Worm (Caenorhabditis elegans) whole organism, L1 larva: ENCODE measurements around the gene glr-2.

Experiments
- C04F5.9 ChIP-seq: sonication (generic microtip); optimal IDR thresholded peaks from 2 replicates; lab custom pipeline; 2016; ENCODE audit warnings: missing genetic modification characterization, missing compliant biosample characterization
- F16B12.6 ChIP-seq: fragments of 150-350 bp; optimal IDR thresholded peaks from 2 replicates; lab custom pipeline; 2014; ENCODE audit warnings: missing biosample characterization, missing genetic modification characterization
- Y116A8C.19 ChIP-seq: sonication (generic microtip); optimal IDR thresholded peaks from 2 replicates; lab custom pipeline; 2016; ENCODE audit warnings: missing compliant biosample characterization, missing genetic modification characterization, borderline replicate concordance
- alr-1 ChIP-seq: fragments of 200-800 bp; sonication (Bioruptor generic); optimal IDR thresholded peaks from 2 replicates; lab custom pipeline; 2018; ENCODE audit warnings: borderline replicate concordance, mild to moderate bottlenecking, missing genetic modification characterization, missing compliant biosample characterization
- aly-2 ChIP-seq: fragments of 150-350 bp; optimal IDR thresholded peaks from 2 replicates; lab custom pipeline; 2014; ENCODE audit warnings: missing biosample characterization, missing genetic modification characterization
- ama-1 ChIP-seq: fragments of 150-350 bp; optimal IDR thresholded peaks from 2 replicates; lab custom pipeline; 2014
- blmp-1 ChIP-seq: fragments of 150-350 bp; optimal IDR thresholded peaks from 2 replicates; lab custom pipeline; 2014; ENCODE audit warnings: missing biosample characterization, missing genetic modification characterization
- ceh-63 ChIP-seq: fragments of 200-800 bp; sonication (Bioruptor generic); optimal IDR thresholded peaks from 2 replicates; lab custom pipeline; 2018; ENCODE audit warnings: mild to moderate bottlenecking, missing genetic modification characterization, missing compliant biosample characterization
- ceh-82 ChIP-seq, 3 experiments: fragments of 150-350 bp in 1 of 3; sonication (generic microtip) in 2 of 3; optimal IDR thresholded peaks; 2 replicates each; lab custom pipeline; 2014 to 2017; ENCODE audit warnings: missing biosample characterization in 3 of 3, missing genetic modification characterization in 3 of 3
- ceh-88 ChIP-seq: fragments of 200-800 bp; sonication (Bioruptor generic); IDR thresholded peaks from 2 replicates; pipeline ENCODE4 v1.3.6; 2022; ENCODE audit warnings: missing genetic modification characterization, missing compliant biosample characterization
- dpl-1 ChIP-seq, 3 experiments: fragments of 150-350 bp in 2 of 3; sonication (generic microtip) in 1 of 3; optimal IDR thresholded peaks; 2 replicates each; lab custom pipeline; 2014 to 2017; ENCODE audit warnings: missing biosample characterization in 3 of 3, missing genetic modification characterization in 3 of 3, missing genetic modification reagents in 3 of 3
- dsc-1 ChIP-seq: sonication (generic microtip); optimal IDR thresholded peaks from 2 replicates; lab custom pipeline; 2016; ENCODE audit warnings: mild to moderate bottlenecking, missing genetic modification characterization, missing compliant biosample characterization
- efl-3 ChIP-seq: fragments of 200-800 bp; sonication (Bioruptor generic); optimal IDR thresholded peaks from 2 replicates; lab custom pipeline; 2018; ENCODE audit warnings: mild to moderate bottlenecking, missing genetic modification characterization, missing compliant biosample characterization
- egl-13 ChIP-seq: sonication (generic microtip); optimal IDR thresholded peaks from 2 replicates; lab custom pipeline; 2016; ENCODE audit warnings: missing genotype, missing genetic modification reagents, missing genetic modification characterization, missing compliant biosample characterization
- egl-27 ChIP-seq, 2 experiments: fragments of 150-350 bp in 1 of 2; sonication (generic microtip); optimal IDR thresholded peaks; 3 replicates each; lab custom pipeline; 2017 to 2018; ENCODE audit warnings: missing biosample characterization in 2 of 2, missing genetic modification characterization in 2 of 2, missing genetic modification reagents in 2 of 2
- elt-2 ChIP-seq: sonication (generic microtip); optimal IDR thresholded peaks from 2 replicates; lab custom pipeline; 2016; ENCODE audit warnings: missing genetic modification characterization, mild to moderate bottlenecking, inconsistent platforms, missing compliant biosample characterization, missing genetic modification reagents
- elt-3 ChIP-seq, 6 experiments: fragments of 150-350 bp in 1 of 6; sonication (generic microtip); optimal IDR thresholded peaks; 2 replicates each; lab custom pipeline; 2017 to 2018; ENCODE audit warnings: missing biosample characterization in 6 of 6, missing genetic modification characterization in 6 of 6, inconsistent platforms in 1 of 6
- fkh-10 ChIP-seq: sonication (generic microtip); optimal IDR thresholded peaks from 2 replicates; lab custom pipeline; 2017; ENCODE audit warnings: missing biosample characterization, missing genetic modification reagents, missing genetic modification characterization
- grh-1 ChIP-seq: fragments of 200-800 bp; sonication (Bioruptor generic); IDR thresholded peaks from 2 replicates; pipeline ENCODE4 v1.3.6; 2022; ENCODE audit warnings: missing genetic modification reagents, missing genetic modification characterization, missing compliant biosample characterization
- hlh-17 ChIP-seq: fragments of 200-800 bp; sonication (Bioruptor generic); optimal IDR thresholded peaks from 2 replicates; lab custom pipeline; 2018; ENCODE audit warnings: missing genetic modification characterization, mild to moderate bottlenecking, missing compliant biosample characterization, moderate library complexity, borderline replicate concordance
- hlh-4 ChIP-seq: sonication (generic microtip); optimal IDR thresholded peaks from 2 replicates; lab custom pipeline; 2016; ENCODE audit warnings: mild to moderate bottlenecking, missing genetic modification characterization, missing compliant biosample characterization
- hpl-2 ChIP-seq: fragments of 150-350 bp; optimal IDR thresholded peaks from 2 replicates; lab custom pipeline; 2014; ENCODE audit warnings: missing biosample characterization, missing genetic modification reagents, missing genetic modification characterization
- isw-1 ChIP-seq: fragments of 200-800 bp; sonication (Bioruptor generic); IDR thresholded peaks from 2 replicates; pipeline ENCODE4 v1.3.6; 2022; ENCODE audit warnings: missing genetic modification characterization, missing compliant biosample characterization
- lin-14 ChIP-seq: fragments of 200-800 bp; sonication (Bioruptor generic); optimal IDR thresholded peaks from 2 replicates; lab custom pipeline; 2018; ENCODE audit warnings: mild to moderate bottlenecking, missing genetic modification characterization, moderate library complexity, missing compliant biosample characterization
- lin-15B ChIP-seq: fragments of 150-350 bp; sonication (generic microtip); optimal IDR thresholded peaks from 3 replicates; lab custom pipeline; 2014; ENCODE audit warnings: missing biosample characterization, missing genetic modification characterization
- lin-35 ChIP-seq, 2 experiments: fragments of 150-350 bp; optimal IDR thresholded peaks; 2 replicates each; lab custom pipeline; 2014; ENCODE audit warnings: missing biosample characterization in 2 of 2, missing genetic modification characterization in 2 of 2, missing genetic modification reagents in 2 of 2
- lin-39 ChIP-seq: fragments of 150-350 bp; optimal IDR thresholded peaks from 2 replicates; lab custom pipeline; 2014; ENCODE audit warnings: missing biosample characterization, missing genetic modification reagents, missing genetic modification characterization
- lir-3 ChIP-seq: sonication (generic microtip); optimal IDR thresholded peaks from 2 replicates; lab custom pipeline; 2016; ENCODE audit warnings: mild to moderate bottlenecking, missing genetic modification characterization, moderate library complexity, missing compliant biosample characterization; ENCODE audit not compliant: poor library complexity
- lsy-2 ChIP-seq, 2 experiments: fragments of 150-350 bp; optimal IDR thresholded peaks; 2 replicates each; lab custom pipeline; 2014; ENCODE audit warnings: missing biosample characterization in 2 of 2, missing genetic modification characterization in 2 of 2
- mdl-1 ChIP-seq, 2 experiments: fragments of 150-350 bp; optimal IDR thresholded peaks; 2 replicates each; lab custom pipeline; 2014 to 2017; ENCODE audit warnings: missing biosample characterization in 2 of 2, missing genetic modification characterization in 2 of 2, inconsistent platforms in 1 of 2
- mef-2 ChIP-seq: fragments of 150-350 bp; optimal IDR thresholded peaks from 2 replicates; lab custom pipeline; 2014; ENCODE audit warnings: missing biosample characterization, missing genetic modification characterization
- nhr-12 ChIP-seq: sonication (generic microtip); optimal IDR thresholded peaks from 2 replicates; lab custom pipeline; 2017; ENCODE audit warnings: missing biosample characterization, missing genetic modification characterization
- nhr-19 ChIP-seq: fragments of 200-800 bp; sonication (Bioruptor generic); conservative IDR thresholded peaks from 2 replicates; pipeline ENCODE4 v1.3.6; 2022; ENCODE audit warnings: missing genetic modification characterization, missing compliant biosample characterization
- nhr-20 ChIP-seq: sonication (generic microtip); optimal IDR thresholded peaks from 2 replicates; lab custom pipeline; 2016; ENCODE audit warnings: mild to moderate bottlenecking, missing genetic modification characterization, missing compliant biosample characterization
- nhr-28 ChIP-seq: fragments of 150-350 bp; optimal IDR thresholded peaks from 2 replicates; lab custom pipeline; 2014; ENCODE audit warnings: missing biosample characterization, missing genetic modification characterization
- nhr-71 ChIP-seq: sonication (generic microtip); optimal IDR thresholded peaks from 2 replicates; lab custom pipeline; 2016; ENCODE audit warnings: mild to moderate bottlenecking, missing genetic modification characterization, moderate library complexity, missing compliant biosample characterization
- nhr-84 ChIP-seq: sonication (generic microtip); optimal IDR thresholded peaks from 2 replicates; lab custom pipeline; 2017; ENCODE audit warnings: missing biosample characterization, missing genetic modification characterization
- nhr-90 ChIP-seq: sonication (generic microtip); optimal IDR thresholded peaks from 2 replicates; lab custom pipeline; 2016; ENCODE audit warnings: mild to moderate bottlenecking, missing genetic modification characterization, missing compliant biosample characterization; ENCODE audit not compliant: poor library complexity
- pag-3 ChIP-seq: sonication (generic microtip); optimal IDR thresholded peaks from 2 replicates; lab custom pipeline; 2017; ENCODE audit warnings: missing genetic modification characterization, mild to moderate bottlenecking, missing compliant biosample characterization, antibody characterized with exemption, borderline replicate concordance; ENCODE audit not compliant: insufficient read depth
- rnt-1 ChIP-seq: sonication (generic microtip); optimal IDR thresholded peaks from 2 replicates; lab custom pipeline; 2016; ENCODE audit warnings: mild to moderate bottlenecking, missing genetic modification characterization, moderate library complexity, missing compliant biosample characterization
- snu-23 ChIP-seq: sonication (generic microtip); optimal IDR thresholded peaks from 2 replicates; lab custom pipeline; 2016; ENCODE audit warnings: missing genetic modification characterization, missing compliant biosample characterization
- sox-4 ChIP-seq: sonication (generic microtip); optimal IDR thresholded peaks from 2 replicates; lab custom pipeline; 2016; ENCODE audit warnings: missing genetic modification characterization, missing compliant biosample characterization
- swsn-7 ChIP-seq: sonication (generic microtip); optimal IDR thresholded peaks from 2 replicates; lab custom pipeline; 2016; ENCODE audit warnings: missing genetic modification characterization, missing compliant biosample characterization
- tbx-2 ChIP-seq: sonication (generic microtip); optimal IDR thresholded peaks from 2 replicates; lab custom pipeline; 2016; ENCODE audit warnings: missing genetic modification characterization, missing compliant biosample characterization
- unc-86 ChIP-seq: sonication (generic microtip); optimal IDR thresholded peaks from 2 replicates; lab custom pipeline; 2016; ENCODE audit warnings: missing genetic modification characterization, missing compliant biosample characterization
- zag-1 ChIP-seq: fragments of 150-350 bp; optimal IDR thresholded peaks from 2 replicates; lab custom pipeline; 2014; ENCODE audit warnings: missing biosample characterization, missing genetic modification characterization
- zip-4 ChIP-seq: fragments of 200-800 bp; sonication (Bioruptor generic); optimal IDR thresholded peaks from 2 replicates; lab custom pipeline; 2018; ENCODE audit warnings: mild to moderate bottlenecking, missing genetic modification characterization, moderate library complexity, missing compliant biosample characterization
- ztf-11 ChIP-seq, 2 experiments: sonication (generic microtip); optimal IDR thresholded peaks; 2 replicates each; lab custom pipeline; 2016 to 2017; ENCODE audit warnings: missing genetic modification characterization in 2 of 2, missing biosample characterization in 1 of 2, missing compliant biosample characterization in 1 of 2
- ztf-4 ChIP-seq: fragments of 150-350 bp; optimal IDR thresholded peaks from 2 replicates; lab custom pipeline; 2014; ENCODE audit warnings: missing biosample characterization, missing genetic modification characterization

The glr-2 gene

ce11 chrIII:7153747-7154238 is 9.0 kb upstream of the glr-2 start, which contains the start of gene ogt-1 (continued):
- TF ChIP-seq tbx-2 (tag; lab: Kevin White, UChicago) = peak; percentile 84
- TF ChIP-seq ceh-88 (GFP tag; lab: Robert Waterston, UW) = no peak
- no peak for TF ChIP-seq ztf-11 (tag; optimal IDR thresholded peaks at IDR 0.05; lab: Kevin White, UChicago)
- TF ChIP-seq C04F5.9 = no peak
- no peak for TF ChIP-seq Y116A8C.19 (tag; lab: Kevin White, UChicago)
- peak; percentile 76 for TF ChIP-seq nhr-90 (tag; lab: Kevin White, UChicago)
- peak; percentile 70 for TF ChIP-seq isw-1 (GFP tag; lab: Robert Waterston, UW)
- TF ChIP-seq grh-1 (GFP tag; lab: Robert Waterston, UW) = peak; percentile 69
- TF ChIP-seq hlh-4 (tag; lab: Kevin White, UChicago) = no peak
- peak; percentile 40 for TF ChIP-seq F16B12.6 (tag; lab: Kevin White, UChicago)
- peak; percentile 89 for TF ChIP-seq swsn-7 (tag; lab: Kevin White, UChicago)
- TF ChIP-seq elt-3 (tag; optimal IDR thresholded peaks at IDR 0.05; lab: Kevin White, UChicago) = peak in 3 of 6 experiments; percentile 18 to 83 (median 78)
- TF ChIP-seq zip-4 (GFP tag; lab: Kevin White, UChicago) = no peak
- TF ChIP-seq nhr-84 (tag; lab: Kevin White, UChicago) = no peak
- TF ChIP-seq hpl-2 = peak; percentile 36
- peak; percentile 16 for TF ChIP-seq pag-3
- TF ChIP-seq lin-39 = no peak
- peak; percentile 72 for TF ChIP-seq lir-3 (tag; lab: Kevin White, UChicago)
- TF ChIP-seq nhr-20 = peak; percentile 90
- TF ChIP-seq nhr-12 = no peak
- TF ChIP-seq ztf-4 = peak; percentile 87
- TF ChIP-seq nhr-71 = peak; percentile 96
- peak; percentile 62 for TF ChIP-seq elt-2 (tag; lab: Kevin White, UChicago)
- TF ChIP-seq efl-3 (GFP tag; lab: Kevin White, UChicago) = no peak
- peak; percentile 65 for TF ChIP-seq mef-2
- TF ChIP-seq dpl-1 (GFP tag; optimal IDR thresholded peaks at IDR 0.05; lab: Kevin White, UChicago) = peak; percentile 64 to 70 (median 66)
- TF ChIP-seq egl-13 (tag; lab: Kevin White, UChicago) = peak; percentile 32
- TF ChIP-seq mdl-1 (tag; optimal IDR thresholded peaks at IDR 0.05; lab: Kevin White, UChicago) = peak in 1 of 2 experiments; percentile 79

- no peak for TF ChIP-seq elt-2 (tag; lab: Kevin White, UChicago)
- no peak for TF ChIP-seq nhr-90 (tag; lab: Kevin White, UChicago)
- TF ChIP-seq lin-14 (GFP tag; lab: Kevin White, UChicago) = peak; percentile 51
- peak; percentile 74 for TF ChIP-seq grh-1 (GFP tag; lab: Robert Waterston, UW)
- no peak for TF ChIP-seq swsn-7 (tag; lab: Kevin White, UChicago)
- TF ChIP-seq hlh-17 (GFP tag; lab: Kevin White, UChicago) = no peak
- peak; percentile 26; the same call in 1 of the 2 replicates for TF ChIP-seq nhr-19 (GFP tag; lab: Robert Waterston, UW)
- peak in 1 of 2 experiments; percentile 17 for TF ChIP-seq lsy-2 (tag; optimal IDR thresholded peaks at IDR 0.05; lab: Kevin White, UChicago)
- TF ChIP-seq ztf-4 = no peak
- TF ChIP-seq snu-23 (GFP tag; lab: Kevin White, UChicago) = peak; percentile 13
- TF ChIP-seq nhr-71 = peak; percentile 23
- peak; percentile 17 for TF ChIP-seq nhr-20
- no peak for TF ChIP-seq aly-2
- TF ChIP-seq lin-35 (GFP tag; optimal IDR thresholded peaks at IDR 0.05; lab: Kevin White, UChicago) = no peak
- TF ChIP-seq nhr-84 (tag; lab: Kevin White, UChicago) = no peak
Measured at ce11 chrIII:7152569-7152968, 7.8 kb upstream of the glr-2 start.

- TF ChIP-seq unc-86 (tag; lab: Kevin White, UChicago) = no peak
- no peak for TF ChIP-seq lin-15B
- no peak for TF ChIP-seq lin-14 (GFP tag; lab: Kevin White, UChicago)
- no peak for TF ChIP-seq dsc-1 (tag; lab: Kevin White, UChicago)
- no peak for TF ChIP-seq nhr-28
- TF ChIP-seq ceh-63 (GFP tag; lab: Kevin White, UChicago) = no peak
- TF ChIP-seq ama-1 (lab: Kevin White, UChicago) = no peak
- TF ChIP-seq alr-1 (tag; lab: Kevin White, UChicago) = no peak
- no peak for TF ChIP-seq blmp-1 (tag; lab: Kevin White, UChicago)
- TF ChIP-seq fkh-10 (GFP tag; lab: Kevin White, UChicago) = no peak
- TF ChIP-seq ceh-82 (tag; optimal IDR thresholded peaks at IDR 0.05; lab: Kevin White, UChicago) = no peak
- TF ChIP-seq egl-27 (tag; optimal IDR thresholded peaks at IDR 0.05; lab: Kevin White, UChicago) = no peak
- no peak for TF ChIP-seq rnt-1 (tag; lab: Kevin White, UChicago)
- TF ChIP-seq dpl-1 (GFP tag; optimal IDR thresholded peaks at IDR 0.05; lab: Kevin White, UChicago) = no peak
- TF ChIP-seq sox-4 (tag; lab: Kevin White, UChicago) = no peak
- TF ChIP-seq zag-1 = no peak
Measured at ce11 chrIII:7150162-7150561, 5.4 kb upstream of the glr-2 start.
